Worm (Caenorhabditis elegans) whole organism, L4 larva: Measurements from ENCODE around the gene lec-7.

Experiments
- D1046.2 ChIP-seq: fragments of 200-800 bp; sonication (Bioruptor generic); IDR thresholded peaks from 2 replicates; pipeline ENCODE4 v1.3.6; 2022; ENCODE audit warnings: missing genetic modification characterization, missing compliant biosample characterization
- F10B5.3 ChIP-seq: sonication (generic microtip); optimal IDR thresholded peaks from 2 replicates; lab custom pipeline; 2016; ENCODE audit warnings: mild to moderate bottlenecking, missing genetic modification characterization, missing compliant biosample characterization
- F37D6.2 ChIP-seq: sonication (generic microtip); optimal IDR thresholded peaks from 2 replicates; lab custom pipeline; 2016; ENCODE audit warnings: mild to moderate bottlenecking, missing genetic modification characterization, missing compliant biosample characterization
- T20F7.1 ChIP-seq: fragments of 200-800 bp; sonication (Bioruptor generic); optimal IDR thresholded peaks from 2 replicates; lab custom pipeline; 2018; ENCODE audit warnings: mild to moderate bottlenecking, missing genetic modification characterization, missing compliant biosample characterization
- Y5F2A.4 ChIP-seq: fragments of 200-800 bp; sonication (Bioruptor generic); optimal IDR thresholded peaks from 2 replicates; lab custom pipeline; 2018; ENCODE audit warnings: mild to moderate bottlenecking, missing genetic modification characterization, missing compliant biosample characterization
- aha-1 ChIP-seq: fragments of 150-350 bp; peaks from one replicate; lab custom pipeline; 2014; ENCODE audit warnings: missing biosample characterization, missing genetic modification characterization
- ama-1 ChIP-seq: fragments of 150-350 bp; optimal IDR thresholded peaks from 2 replicates; lab custom pipeline; 2014; ENCODE audit warnings: inconsistent platforms, mixed read lengths
- arid-1 ChIP-seq: fragments of 200-800 bp; sonication (Bioruptor generic); conservative IDR thresholded peaks from 2 replicates; pipeline ENCODE4 v1.3.6; 2022; ENCODE audit warnings: missing genetic modification reagents, missing genetic modification characterization, missing compliant biosample characterization
- attf-4 ChIP-seq: sonication (generic microtip); optimal IDR thresholded peaks from 3 replicates; lab custom pipeline; 2017; ENCODE audit warnings: missing biosample characterization, missing genetic modification characterization
- ceh-44 ChIP-seq: fragments of 200-800 bp; sonication (Bioruptor generic); IDR thresholded peaks from 2 replicates; pipeline ENCODE4 v1.3.6; 2022; ENCODE audit warnings: missing genetic modification reagents, missing genetic modification characterization, missing compliant biosample characterization
- cey-2 ChIP-seq: sonication (generic microtip); optimal IDR thresholded peaks from 3 replicates; lab custom pipeline; 2017; ENCODE audit warnings: missing genetic modification characterization, mild to moderate bottlenecking, missing compliant biosample characterization, antibody characterized with exemption, borderline replicate concordance; ENCODE audit not compliant: insufficient read depth
- daf-12 ChIP-seq: fragments of 150-350 bp; optimal IDR thresholded peaks from 2 replicates; lab custom pipeline; 2014; ENCODE audit warnings: missing biosample characterization, missing genetic modification reagents, missing genetic modification characterization
- daf-16 ChIP-seq, 3 experiments: sonication (generic microtip); optimal IDR thresholded peaks; 2 replicates each; lab custom pipeline; 2016 to 2017; ENCODE audit warnings: missing genetic modification characterization in 3 of 3, missing genetic modification reagents in 3 of 3, mild to moderate bottlenecking in 2 of 3, missing compliant biosample characterization in 2 of 3, missing biosample characterization in 1 of 3, moderate library complexity in 1 of 3
- daf-8 ChIP-seq: fragments of 200-800 bp; sonication (Bioruptor generic); IDR thresholded peaks from 2 replicates; pipeline ENCODE4 v1.3.6; 2022; ENCODE audit warnings: missing genetic modification characterization, missing compliant biosample characterization
- dmd-6 ChIP-seq: fragments of 200-800 bp; sonication (Bioruptor generic); IDR thresholded peaks from 2 replicates; pipeline ENCODE4 v1.3.6; 2022; ENCODE audit warnings: missing genetic modification reagents, missing genetic modification characterization, missing compliant biosample characterization
- duxl-1 ChIP-seq: sonication (generic microtip); optimal IDR thresholded peaks from 2 replicates; lab custom pipeline; 2016; ENCODE audit warnings: mild to moderate bottlenecking, missing genetic modification characterization, moderate library complexity, missing compliant biosample characterization; ENCODE audit not compliant: poor library complexity
- dve-1 ChIP-seq: sonication (generic microtip); optimal IDR thresholded peaks from 2 replicates; lab custom pipeline; 2017; ENCODE audit warnings: antibody characterized with exemption, mild to moderate bottlenecking, missing genetic modification characterization, missing compliant biosample characterization; ENCODE audit not compliant: insufficient read depth
- egl-27 ChIP-seq: sonication (generic microtip); optimal IDR thresholded peaks from 3 replicates; lab custom pipeline; 2017; ENCODE audit warnings: missing biosample characterization, missing genetic modification reagents, missing genetic modification characterization
- egl-43 ChIP-seq: fragments of 200-800 bp; sonication (Bioruptor generic); IDR thresholded peaks from 2 replicates; pipeline ENCODE4 v1.3.6; 2022; ENCODE audit warnings: missing genetic modification reagents, missing genetic modification characterization, missing compliant biosample characterization
- hif-1 ChIP-seq, 2 experiments: sonication (generic microtip); optimal IDR thresholded peaks; 2 replicates each; lab custom pipeline; 2016 to 2017; ENCODE audit warnings: missing compliant biosample characterization in 2 of 2, missing genetic modification characterization in 2 of 2, missing genetic modification reagents in 2 of 2, missing genotype in 2 of 2, mild to moderate bottlenecking in 1 of 2
- hlh-11 ChIP-seq: fragments of 200-800 bp; sonication (Bioruptor generic); optimal IDR thresholded peaks from 2 replicates; lab custom pipeline; 2018; ENCODE audit warnings: mild to moderate bottlenecking, missing genetic modification characterization, missing compliant biosample characterization
- hlh-30 ChIP-seq: sonication (generic microtip); optimal IDR thresholded peaks from 2 replicates; lab custom pipeline; 2017; ENCODE audit warnings: antibody characterized with exemption, mild to moderate bottlenecking, missing genetic modification characterization, missing compliant biosample characterization; ENCODE audit not compliant: insufficient read depth
- hmg-1.1 ChIP-seq: fragments of 200-800 bp; sonication (Bioruptor generic); IDR thresholded peaks from 2 replicates; pipeline ENCODE4 v1.3.6; 2022; ENCODE audit warnings: missing genetic modification reagents, missing genetic modification characterization, missing compliant biosample characterization
- lin-1 ChIP-seq: fragments of 200-800 bp; sonication (Bioruptor generic); IDR thresholded peaks from 2 replicates; pipeline ENCODE4 v1.3.6; 2022; ENCODE audit warnings: missing genetic modification reagents, missing genetic modification characterization, missing compliant biosample characterization
- lin-39 ChIP-seq: fragments of 150-350 bp; optimal IDR thresholded peaks from 2 replicates; lab custom pipeline; 2014; ENCODE audit warnings: missing biosample characterization, missing genetic modification reagents, missing genetic modification characterization
- madf-9 ChIP-seq: fragments of 200-800 bp; sonication (Bioruptor generic); conservative IDR thresholded peaks from 2 replicates; pipeline ENCODE4 v1.3.6; 2022; ENCODE audit warnings: missing genetic modification reagents, missing genetic modification characterization, missing compliant biosample characterization
- mdt-29 ChIP-seq: fragments of 200-800 bp; sonication (Bioruptor generic); IDR thresholded peaks from 2 replicates; pipeline ENCODE4 v1.3.6; 2022; ENCODE audit warnings: missing genetic modification reagents, missing genetic modification characterization, missing compliant biosample characterization
- mep-1 ChIP-seq: fragments of 150-350 bp; sonication (generic microtip); optimal IDR thresholded peaks from 3 replicates; lab custom pipeline; 2014; ENCODE audit warnings: missing biosample characterization, missing genetic modification characterization
- nhr-102 ChIP-seq: sonication (generic microtip); optimal IDR thresholded peaks from 2 replicates; lab custom pipeline; 2016; ENCODE audit warnings: mild to moderate bottlenecking, missing genetic modification characterization, moderate library complexity, missing compliant biosample characterization
- nhr-11 ChIP-seq: fragments of 150-350 bp; optimal IDR thresholded peaks from 2 replicates; lab custom pipeline; 2014; ENCODE audit warnings: missing biosample characterization, missing genetic modification characterization
- nhr-237 ChIP-seq: sonication (generic microtip); optimal IDR thresholded peaks from 2 replicates; lab custom pipeline; 2017; ENCODE audit warnings: missing biosample characterization, missing genetic modification characterization
- nhr-25 ChIP-seq: sonication (generic microtip); optimal IDR thresholded peaks from 2 replicates; lab custom pipeline; 2017; ENCODE audit warnings: missing genetic modification characterization, mild to moderate bottlenecking, missing compliant biosample characterization, antibody characterized with exemption, moderate library complexity, borderline replicate concordance; ENCODE audit not compliant: insufficient read depth
- nhr-41 ChIP-seq: fragments of 200-800 bp; sonication (Bioruptor generic); IDR thresholded peaks from 2 replicates; pipeline ENCODE4 v1.3.6; 2022; ENCODE audit warnings: missing genetic modification reagents, missing genetic modification characterization, missing compliant biosample characterization
- nhr-42 ChIP-seq: fragments of 200-800 bp; sonication (Bioruptor generic); IDR thresholded peaks from 2 replicates; pipeline ENCODE4 v1.3.6; 2022; ENCODE audit warnings: missing genetic modification characterization, missing compliant biosample characterization
- nhr-6 ChIP-seq: fragments of 150-350 bp; optimal IDR thresholded peaks from 2 replicates; lab custom pipeline; 2014; ENCODE audit warnings: missing biosample characterization, missing genetic modification characterization
- nhr-76 ChIP-seq: fragments of 150-350 bp; optimal IDR thresholded peaks from 2 replicates; lab custom pipeline; 2014; ENCODE audit warnings: missing biosample characterization, missing genetic modification characterization
- nhr-77 ChIP-seq: fragments of 150-350 bp; optimal IDR thresholded peaks from 2 replicates; lab custom pipeline; 2014; ENCODE audit warnings: missing biosample characterization, missing genetic modification characterization
- pha-4 ChIP-seq, 2 experiments: fragments of 150-350 bp in 1 of 2; fragments of 200-800 bp in 1 of 2; sonication (Bioruptor generic) in 1 of 2; IDR thresholded peaks in 1 of 2; optimal IDR thresholded peaks in 1 of 2; 2 replicates each; pipeline versions ENCODE4 v1.3.6 to Lab custom; 2014 to 2022; ENCODE audit warnings: missing genetic modification characterization in 2 of 2, missing genetic modification reagents in 2 of 2, missing biosample characterization in 1 of 2, missing compliant biosample characterization in 1 of 2
- rbr-2 ChIP-seq: sonication (generic microtip); optimal IDR thresholded peaks from 2 replicates; lab custom pipeline; 2016; ENCODE audit warnings: missing genotype, missing genetic modification characterization, missing compliant biosample characterization
- sdz-12 ChIP-seq: fragments of 200-800 bp; sonication (Bioruptor generic); optimal IDR thresholded peaks from 2 replicates; lab custom pipeline; 2018; ENCODE audit warnings: mild to moderate bottlenecking, missing genetic modification characterization, missing compliant biosample characterization
- spr-1 ChIP-seq: sonication (generic microtip); optimal IDR thresholded peaks from 2 replicates; lab custom pipeline; 2016; ENCODE audit warnings: mild to moderate bottlenecking, missing genetic modification characterization, missing compliant biosample characterization
- spr-3 ChIP-seq: fragments of 200-800 bp; sonication (Bioruptor generic); optimal IDR thresholded peaks from 2 replicates; lab custom pipeline; 2018; ENCODE audit warnings: mild to moderate bottlenecking, missing genetic modification characterization, missing compliant biosample characterization
- tag-97 ChIP-seq: fragments of 200-800 bp; sonication (Bioruptor generic); IDR thresholded peaks from 2 replicates; pipeline ENCODE4 v1.3.6; 2022; ENCODE audit warnings: missing genetic modification characterization, missing compliant biosample characterization
- tra-1 ChIP-seq: fragments of 200-800 bp; sonication (Bioruptor generic); IDR thresholded peaks from 2 replicates; pipeline ENCODE4 v1.3.6; 2022; ENCODE audit warnings: missing genetic modification reagents, missing genetic modification characterization, missing compliant biosample characterization
- zfp-2 ChIP-seq: sonication (generic microtip); optimal IDR thresholded peaks from 2 replicates; lab custom pipeline; 2016; ENCODE audit warnings: mild to moderate bottlenecking, missing genetic modification characterization, missing compliant biosample characterization
- zfp-3 ChIP-seq: fragments of 200-800 bp; sonication (Bioruptor generic); conservative IDR thresholded peaks from 2 replicates; pipeline ENCODE4 v1.3.6; 2022; ENCODE audit warnings: missing genetic modification reagents, missing genetic modification characterization, missing compliant biosample characterization
- zip-11 ChIP-seq: fragments of 200-800 bp; sonication (Bioruptor generic); IDR thresholded peaks from 2 replicates; pipeline ENCODE4 v1.3.6; 2022; ENCODE audit warnings: missing genetic modification characterization, missing compliant biosample characterization
- ztf-11 ChIP-seq: fragments of 150-350 bp; optimal IDR thresholded peaks from 2 replicates; lab custom pipeline; 2014; ENCODE audit warnings: missing biosample characterization, missing genetic modification characterization

lec-7 gene

ce11 chrX:9832370-9832769 is 19.5 kb upstream of the lec-7 start:
- no peak for TF ChIP-seq zfp-3 (GFP tag; lab: Robert Waterston, UW)
- TF ChIP-seq ztf-11 (tag; lab: Kevin White, UChicago), result no peak
- TF ChIP-seq aha-1 (tag; lab: Kevin White, UChicago), result peak; percentile 14
- TF ChIP-seq spr-1 (tag; lab: Kevin White, UChicago), result no peak
- no peak for TF ChIP-seq nhr-25
- TF ChIP-seq ceh-44 (GFP tag; lab: Robert Waterston, UW), result no peak
- no peak for TF ChIP-seq mdt-29 (GFP tag; lab: Robert Waterston, UW)
- TF ChIP-seq hlh-11, result peak; percentile 41
- TF ChIP-seq duxl-1 (tag; lab: Kevin White, UChicago), result no peak
- TF ChIP-seq hif-1 (tag; optimal IDR thresholded peaks at IDR 0.05; lab: Kevin White, UChicago), result no peak
- peak; percentile 28 for TF ChIP-seq nhr-11 (tag; lab: Kevin White, UChicago)
- TF ChIP-seq madf-9 (GFP tag; lab: Robert Waterston, UW), result no peak
- TF ChIP-seq hmg-1.1, result no peak
- TF ChIP-seq attf-4, result no peak
- no peak for TF ChIP-seq Y5F2A.4 (GFP tag; lab: Kevin White, UChicago)
- TF ChIP-seq nhr-42 (GFP tag; lab: Robert Waterston, UW), result no peak
- peak; percentile 20 for TF ChIP-seq hlh-30 (tag; lab: Kevin White, UChicago)
- no peak for TF ChIP-seq spr-3 (GFP tag; lab: Kevin White, UChicago)
- no peak for TF ChIP-seq T20F7.1 (GFP tag; lab: Kevin White, UChicago)
- TF ChIP-seq tag-97, result no peak
- no peak for TF ChIP-seq lin-39 (tag; lab: Kevin White, UChicago)
- no peak for TF ChIP-seq arid-1
- TF ChIP-seq nhr-102 (tag; lab: Kevin White, UChicago), result no peak

ce11 chrX:9837989-9838541 is 13.8 kb upstream of the lec-7 start, which contains the start of gene ipla-2:
TSS of gene ipla-2 (minus strand) at chrX:9838039.
- TF ChIP-seq zfp-2 (tag; lab: Kevin White, UChicago) (no peak), pha-4 (GFP tag; IDR thresholded peaks at IDR 0.05; lab: Robert Waterston, UW) (no peak), pha-4 (tag; optimal IDR thresholded peaks at IDR 0.05; lab: Kevin White, UChicago) (peak; percentile 64), egl-27 (tag; lab: Kevin White, UChicago) (no peak), sdz-12 (no peak), nhr-77 (tag; lab: Kevin White, UChicago) (peak; percentile 34), T20F7.1 (GFP tag; lab: Kevin White, UChicago) (peak; percentile 17), lin-1 (GFP tag; lab: Robert Waterston, UW) (no peak), nhr-76 (tag; lab: Kevin White, UChicago) (no peak), nhr-11 (tag; lab: Kevin White, UChicago) (peak; percentile 83), nhr-41 (GFP tag; lab: Robert Waterston, UW) (no peak), daf-16 (GFP tag; optimal IDR thresholded peaks at IDR 0.05; lab: Kevin White, UChicago) (no peak), daf-16 (tag; optimal IDR thresholded peaks at IDR 0.05; lab: Kevin White, UChicago) (peak; percentile 34), dve-1 (peak; percentile 72), dmd-6 (GFP tag; lab: Robert Waterston, UW) (peak; percentile 57), ceh-44 (GFP tag; lab: Robert Waterston, UW) (no peak), ztf-11 (tag; lab: Kevin White, UChicago) (no peak), daf-8 (GFP tag; lab: Robert Waterston, UW) (no peak), tag-97 (no peak), F10B5.3 (tag; lab: Kevin White, UChicago) (no peak), rbr-2 (tag; lab: Kevin White, UChicago) (peak; percentile 48), cey-2 (tag; lab: Kevin White, UChicago) (no peak), D1046.2 (GFP tag; lab: Robert Waterston, UW) (no peak), mep-1 (tag; lab: Kevin White, UChicago) (no peak), nhr-237 (tag; lab: Kevin White, UChicago) (no peak), ama-1 (lab: Kevin White, UChicago) (no peak), nhr-6 (tag; lab: Kevin White, UChicago) (peak; percentile 67), egl-43 (GFP tag; lab: Robert Waterston, UW) (no peak), tra-1 (GFP tag; lab: Robert Waterston, UW) (no peak; the same call in 1 of the 2 replicates), zip-11 (GFP tag; lab: Robert Waterston, UW) (no peak), daf-12 (tag; lab: Kevin White, UChicago) (no peak), F37D6.2 (tag; lab: Kevin White, UChicago) (peak; percentile 23)
